Fruit fly (Drosophila melanogaster) ovary, adult (tissue): Measurements from ENCODE around the gene CG7568.

Experiments used
- CG17801 ChIP-seq: fragments of 200-800 bp; optimal IDR thresholded peaks from 2 replicates; lab custom pipeline; 2019; ENCODE audit warnings: missing biosample characterization, mild to moderate bottlenecking, missing genetic modification characterization, moderate library complexity; ENCODE audit not compliant: partially characterized antibody

The CG7568 gene

dm6 chr3R:29583299-29583698, 17.4 kb downstream of the CG7568 start:
- no peak for TF ChIP-seq CG17801 (GFP tag; lab: Kevin White, UChicago)

dm6 chr3R:29581420-29581819, 19.2 kb downstream of the CG7568 start:
- TF ChIP-seq CG17801 (GFP tag; lab: Kevin White, UChicago) = no peak

- no peak for TF ChIP-seq CG17801 (GFP tag; lab: Kevin White, UChicago)
These were observed 24.7 kb downstream of the CG7568 start for dm6 chr3R:29576009-29576408.

dm6 chr3R:29572040-29572648, 28.5 kb downstream of the CG7568 start:
- no peak for TF ChIP-seq CG17801 (GFP tag; lab: Kevin White, UChicago)

dm6 chr3R:29570239-29570814, 30.3 kb downstream of the CG7568 start:
- TF ChIP-seq CG17801 (GFP tag; lab: Kevin White, UChicago) = no peak

- TF ChIP-seq CG17801 (GFP tag; lab: Kevin White, UChicago) = no peak
These were observed 33.5 kb downstream of the CG7568 start for dm6 chr3R:29566997-29567670.

- no peak for TF ChIP-seq CG17801 (GFP tag; lab: Kevin White, UChicago)
These were observed 34.9 kb downstream of the CG7568 start for dm6 chr3R:29565744-29566143.

dm6 chr3R:29562579-29562978, 38.1 kb downstream of the CG7568 start:
- no peak for TF ChIP-seq CG17801 (GFP tag; lab: Kevin White, UChicago)

dm6 chr3R:29560418-29560817, 40.2 kb downstream of the CG7568 start:
- TF ChIP-seq CG17801 (GFP tag; lab: Kevin White, UChicago) = no peak

- TF ChIP-seq CG17801 (GFP tag; lab: Kevin White, UChicago) = no peak
These were observed 41.2 kb downstream of the CG7568 start for dm6 chr3R:29559444-29559976.

- TF ChIP-seq CG17801 (GFP tag; lab: Kevin White, UChicago) = no peak
These were observed 43.1 kb downstream of the CG7568 start for dm6 chr3R:29557555-29557954.

- TF ChIP-seq CG17801 (GFP tag; lab: Kevin White, UChicago) = no peak
These were observed 44.6 kb downstream of the CG7568 start, which contains the start of gene Dr for dm6 chr3R:29556003-29556467. Dr (plus strand) TSS chr3R:29556386.

dm6 chr3R:29552830-29553583, 47.7 kb downstream of the CG7568 start:
- no peak for TF ChIP-seq CG17801 (GFP tag; lab: Kevin White, UChicago)

- TF ChIP-seq CG17801 (GFP tag; lab: Kevin White, UChicago) = no peak
These were observed 49.9 kb downstream of the CG7568 start for dm6 chr3R:29550735-29551134.

- TF ChIP-seq CG17801 (GFP tag; lab: Kevin White, UChicago) = no peak
These were observed 50.7 kb downstream of the CG7568 start for dm6 chr3R:29549945-29550344.
